Worm (Caenorhabditis elegans): Measurements from ENCODE around the gene egl-27.

egl-27 gene

ce11 chrII:6887319-6888005 lies 52.7 kb downstream of the egl-27 start, which contains the start of gene pmp-2:
Gene pmp-2, minus strand, starts transcription at chrII:6887805.
- TF ChIP-seq tbx-37 (GFP tag; conservative IDR thresholded peaks at IDR 0.05) (no peak), hnd-1 (tag; optimal IDR thresholded peaks at IDR 0.05) (no peak), scrt-1 (GFP tag; IDR thresholded peaks at IDR 0.05) (no peak), B0310.2 (tag; optimal IDR thresholded peaks at IDR 0.05) (no peak), sea-1 (GFP tag; conservative IDR thresholded peaks at IDR 0.05) (no peak), ama-1 (optimal IDR thresholded peaks at IDR 0.05) (no peak), ets-7 (tag; optimal IDR thresholded peaks at IDR 0.05) (no peak), tra-4 (tag; optimal IDR thresholded peaks at IDR 0.05) (no peak), flt-1 (GFP tag; IDR thresholded peaks at IDR 0.05) (no peak), hmbx-1 (tag; optimal IDR thresholded peaks at IDR 0.05) (no peak), F13C5.2 (tag; optimal IDR thresholded peaks at IDR 0.05) (no peak), pes-1 (GFP tag; IDR thresholded peaks at IDR 0.05) (no peak), ceh-13 (GFP tag; optimal IDR thresholded peaks at IDR 0.05) (no peak), aly-1 (tag; optimal IDR thresholded peaks at IDR 0.05) (no peak), hmg-4 (GFP tag; optimal IDR thresholded peaks at IDR 0.05) (no peak), tbx-11 (GFP tag; IDR thresholded peaks at IDR 0.05) (no peak), ceh-36 (tag; optimal IDR thresholded peaks at IDR 0.05) (no peak)

ce11 chrII:6888211-6888610 lies 53.4 kb downstream of the egl-27 start:
- TF ChIP-seq sea-1 (GFP tag; conservative IDR thresholded peaks at IDR 0.05): no peak
- no peak for TF ChIP-seq B0310.2 (tag; optimal IDR thresholded peaks at IDR 0.05)
- TF ChIP-seq ets-7 (tag; optimal IDR thresholded peaks at IDR 0.05): no peak
- TF ChIP-seq tbx-11 (GFP tag; IDR thresholded peaks at IDR 0.05): no peak
- no peak for TF ChIP-seq hnd-1 (tag; optimal IDR thresholded peaks at IDR 0.05)
- no peak for TF ChIP-seq hmg-4 (GFP tag; optimal IDR thresholded peaks at IDR 0.05)
- TF ChIP-seq flt-1 (GFP tag; IDR thresholded peaks at IDR 0.05): no peak
- TF ChIP-seq tra-4 (tag; optimal IDR thresholded peaks at IDR 0.05): no peak
- no peak for TF ChIP-seq scrt-1 (GFP tag; IDR thresholded peaks at IDR 0.05)
- TF ChIP-seq ama-1 (optimal IDR thresholded peaks at IDR 0.05): no peak
- TF ChIP-seq aly-1 (tag; optimal IDR thresholded peaks at IDR 0.05): no peak
- no peak for TF ChIP-seq tbx-37 (GFP tag; conservative IDR thresholded peaks at IDR 0.05)
- no peak for TF ChIP-seq ceh-13 (GFP tag; optimal IDR thresholded peaks at IDR 0.05)

- no peak for TF ChIP-seq hmg-4 (GFP tag; optimal IDR thresholded peaks at IDR 0.05)
- TF ChIP-seq hmbx-1 (tag; optimal IDR thresholded peaks at IDR 0.05): no peak
- no peak for TF ChIP-seq tra-4 (tag; optimal IDR thresholded peaks at IDR 0.05)
- TF ChIP-seq ceh-36 (tag; optimal IDR thresholded peaks at IDR 0.05): no peak
- TF ChIP-seq aly-1 (tag; optimal IDR thresholded peaks at IDR 0.05): no peak
- no peak for TF ChIP-seq F13C5.2 (tag; optimal IDR thresholded peaks at IDR 0.05)
- no peak for TF ChIP-seq scrt-1 (GFP tag; IDR thresholded peaks at IDR 0.05)
- TF ChIP-seq ceh-13 (GFP tag; optimal IDR thresholded peaks at IDR 0.05): no peak
- no peak for TF ChIP-seq tbx-11 (GFP tag; IDR thresholded peaks at IDR 0.05)
- TF ChIP-seq hnd-1 (tag; optimal IDR thresholded peaks at IDR 0.05): no peak
- TF ChIP-seq B0310.2 (tag; optimal IDR thresholded peaks at IDR 0.05): no peak
- no peak for TF ChIP-seq flt-1 (GFP tag; IDR thresholded peaks at IDR 0.05)
- TF ChIP-seq sea-1 (GFP tag; conservative IDR thresholded peaks at IDR 0.05): no peak
- TF ChIP-seq ets-7 (tag; optimal IDR thresholded peaks at IDR 0.05): no peak
- no peak for TF ChIP-seq pes-1 (GFP tag; IDR thresholded peaks at IDR 0.05)
- no peak for TF ChIP-seq ama-1 (optimal IDR thresholded peaks at IDR 0.05)
Measured at ce11 chrII:6888661-6889579, 54.1 kb downstream of the egl-27 start.

ce11 chrII:6889580-6889922 lies 54.7 kb downstream of the egl-27 start:
- TF ChIP-seq hmbx-1 (tag; optimal IDR thresholded peaks at IDR 0.05): no peak
- no peak for TF ChIP-seq pes-1 (GFP tag; IDR thresholded peaks at IDR 0.05)
- no peak for TF ChIP-seq ceh-13 (GFP tag; optimal IDR thresholded peaks at IDR 0.05)
- no peak for TF ChIP-seq tra-4 (tag; optimal IDR thresholded peaks at IDR 0.05)

- TF ChIP-seq hmg-4 (GFP tag; optimal IDR thresholded peaks at IDR 0.05) (no peak), tbx-11 (GFP tag; IDR thresholded peaks at IDR 0.05) (no peak), B0310.2 (tag; optimal IDR thresholded peaks at IDR 0.05) (no peak), ets-7 (tag; optimal IDR thresholded peaks at IDR 0.05) (no peak), hnd-1 (tag; optimal IDR thresholded peaks at IDR 0.05) (no peak), ceh-36 (tag; optimal IDR thresholded peaks at IDR 0.05) (no peak), F13C5.2 (tag; optimal IDR thresholded peaks at IDR 0.05) (no peak), tbx-37 (GFP tag; conservative IDR thresholded peaks at IDR 0.05) (no peak), pes-1 (GFP tag; IDR thresholded peaks at IDR 0.05) (no peak), ama-1 (optimal IDR thresholded peaks at IDR 0.05) (no peak), tra-4 (tag; optimal IDR thresholded peaks at IDR 0.05) (no peak), flt-1 (GFP tag; IDR thresholded peaks at IDR 0.05) (no peak), scrt-1 (GFP tag; IDR thresholded peaks at IDR 0.05) (no peak), ceh-13 (GFP tag; optimal IDR thresholded peaks at IDR 0.05) (no peak), hmbx-1 (tag; optimal IDR thresholded peaks at IDR 0.05) (no peak), sea-1 (GFP tag; conservative IDR thresholded peaks at IDR 0.05) (no peak)
Measured at ce11 chrII:6890095-6890494, 55.3 kb downstream of the egl-27 start, which contains the start of gene acer-1. Gene acer-1, minus strand, starts transcription at chrII:6890400.

ce11 chrII:6891176-6891575 lies 56.4 kb downstream of the egl-27 start:
- TF ChIP-seq tbx-37 (GFP tag; conservative IDR thresholded peaks at IDR 0.05): no peak
- no peak for TF ChIP-seq ets-7 (tag; optimal IDR thresholded peaks at IDR 0.05)
- TF ChIP-seq ceh-36 (tag; optimal IDR thresholded peaks at IDR 0.05): no peak
- TF ChIP-seq tbx-11 (GFP tag; IDR thresholded peaks at IDR 0.05): no peak
- no peak for TF ChIP-seq pes-1 (GFP tag; IDR thresholded peaks at IDR 0.05)
- TF ChIP-seq sea-1 (GFP tag; conservative IDR thresholded peaks at IDR 0.05): no peak
- TF ChIP-seq ama-1 (optimal IDR thresholded peaks at IDR 0.05): no peak
- TF ChIP-seq B0310.2 (tag; optimal IDR thresholded peaks at IDR 0.05): no peak
- no peak for TF ChIP-seq scrt-1 (GFP tag; IDR thresholded peaks at IDR 0.05)
- no peak for TF ChIP-seq hmg-4 (GFP tag; optimal IDR thresholded peaks at IDR 0.05)
- TF ChIP-seq aly-1 (tag; optimal IDR thresholded peaks at IDR 0.05): no peak
